Worm (Caenorhabditis elegans) whole organism, mixed stage, embryonic: ENCODE results near the gene nhr-87.

Source experiments
- M03D4.4 ChIP-seq: sonication (generic microtip); optimal IDR thresholded peaks from 2 replicates; lab custom pipeline; 2017; ENCODE audit warnings: mild to moderate bottlenecking, missing genetic modification characterization, missing compliant biosample characterization
- bed-3 ChIP-seq: fragments of 200-800 bp; sonication (Bioruptor generic); optimal IDR thresholded peaks from 3 replicates; lab custom pipeline; 2018; ENCODE audit warnings: mild to moderate bottlenecking, missing genetic modification characterization, moderate library complexity, missing compliant biosample characterization
- ceh-43 ChIP-seq: fragments of 200-800 bp; sonication (Bioruptor generic); optimal IDR thresholded peaks from 2 replicates; lab custom pipeline; 2018; ENCODE audit warnings: mild to moderate bottlenecking, missing genetic modification characterization, moderate library complexity, missing compliant biosample characterization
- ceh-83 ChIP-seq: fragments of 200-800 bp; sonication (Bioruptor generic); optimal IDR thresholded peaks from 2 replicates; lab custom pipeline; 2018; ENCODE audit warnings: mild to moderate bottlenecking, missing genetic modification characterization, missing compliant biosample characterization
- ces-1 ChIP-seq: fragments of 150-350 bp; optimal IDR thresholded peaks from 2 replicates; lab custom pipeline; 2014; ENCODE audit warnings: missing biosample characterization, missing genetic modification reagents, missing genetic modification characterization
- cnd-1 ChIP-seq: fragments of 200-800 bp; sonication (Bioruptor generic); optimal IDR thresholded peaks from 2 replicates; lab custom pipeline; 2018; ENCODE audit warnings: mild to moderate bottlenecking, missing genetic modification characterization, missing compliant biosample characterization
- elt-3 ChIP-seq: fragments of 150-350 bp; optimal IDR thresholded peaks from 2 replicates; lab custom pipeline; 2014; ENCODE audit warnings: missing biosample characterization, missing genetic modification characterization
- flh-1 ChIP-seq: fragments of 200-800 bp; sonication (Bioruptor generic); optimal IDR thresholded peaks from 2 replicates; lab custom pipeline; 2018; ENCODE audit warnings: mild to moderate bottlenecking, missing genetic modification characterization, moderate library complexity, missing compliant biosample characterization
- hlh-1 ChIP-seq: fragments of 150-350 bp; optimal IDR thresholded peaks from 2 replicates; lab custom pipeline; 2014; ENCODE audit warnings: missing biosample characterization, missing genetic modification reagents, missing genetic modification characterization
- lin-13 ChIP-seq: fragments of 150-350 bp; optimal IDR thresholded peaks from 2 replicates; lab custom pipeline; 2014; ENCODE audit warnings: missing biosample characterization, missing genetic modification characterization
- lsy-2 ChIP-seq: fragments of 150-350 bp; optimal IDR thresholded peaks from 2 replicates; lab custom pipeline; 2014; ENCODE audit warnings: missing biosample characterization, missing genetic modification characterization
- mab-5 ChIP-seq: fragments of 150-350 bp; optimal IDR thresholded peaks from 2 replicates; lab custom pipeline; 2014; ENCODE audit warnings: missing biosample characterization, missing genetic modification characterization
- nhr-2 ChIP-seq: fragments of 150-350 bp; optimal IDR thresholded peaks from 2 replicates; lab custom pipeline; 2014; ENCODE audit warnings: missing biosample characterization, missing genetic modification characterization
- nhr-28 ChIP-seq: fragments of 150-350 bp; optimal IDR thresholded peaks from 2 replicates; lab custom pipeline; 2014; ENCODE audit warnings: missing biosample characterization, missing genetic modification characterization
- pha-4 ChIP-seq: fragments of 150-350 bp; optimal IDR thresholded peaks from 2 replicates; lab custom pipeline; 2018; ENCODE audit warnings: missing biosample characterization, missing genetic modification reagents, missing genetic modification characterization
- sem-2 ChIP-seq: fragments of 200-800 bp; sonication (Bioruptor generic); optimal IDR thresholded peaks from 2 replicates; lab custom pipeline; 2018; ENCODE audit warnings: mild to moderate bottlenecking, missing genetic modification characterization, missing compliant biosample characterization
- tbx-8 ChIP-seq: fragments of 200-800 bp; sonication (Bioruptor generic); optimal IDR thresholded peaks from 2 replicates; lab custom pipeline; 2018; ENCODE audit warnings: mild to moderate bottlenecking, missing genetic modification characterization, moderate library complexity, missing compliant biosample characterization
- unc-120 ChIP-seq: sonication (generic microtip); optimal IDR thresholded peaks from 2 replicates; lab custom pipeline; 2017; ENCODE audit warnings: missing genetic modification characterization, missing compliant biosample characterization; ENCODE audit not compliant: poor library complexity, severe bottlenecking
- unc-39 ChIP-seq: fragments of 150-350 bp; optimal IDR thresholded peaks from 2 replicates; lab custom pipeline; 2014; ENCODE audit warnings: missing biosample characterization, missing genetic modification characterization
- ztf-11 ChIP-seq: fragments of 150-350 bp; optimal IDR thresholded peaks from 2 replicates; lab custom pipeline; 2014; ENCODE audit warnings: missing biosample characterization, missing genetic modification characterization

nhr-87 gene

DNA sequence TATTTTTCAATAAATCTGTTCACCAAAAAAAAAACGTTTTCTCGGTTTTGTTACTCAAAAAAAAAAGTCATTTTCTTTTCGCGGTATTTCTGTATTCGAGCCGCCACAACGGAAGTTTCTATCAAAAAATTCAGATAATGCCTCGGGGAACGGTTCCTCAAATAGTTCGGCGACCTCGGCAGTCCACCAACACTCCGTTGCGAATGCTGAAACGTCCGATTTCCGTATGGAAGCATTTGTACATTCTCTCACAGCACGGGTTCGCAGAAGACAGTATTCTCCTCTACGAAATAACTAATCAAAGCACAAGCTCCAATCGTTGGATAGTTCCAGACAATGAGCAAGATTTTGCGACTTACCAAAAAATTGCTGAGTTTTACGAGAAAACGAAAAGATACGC, 36.1 kb downstream of the nhr-87 start, which contains the start of gene Y41D4B.4:
Gene Y41D4B.4 (plus strand): TSS at position 133 of the 400 bp plus-strand sequence.
- TF ChIP-seq lin-13 (tag; lab: Kevin White, UChicago) = no peak

DNA sequence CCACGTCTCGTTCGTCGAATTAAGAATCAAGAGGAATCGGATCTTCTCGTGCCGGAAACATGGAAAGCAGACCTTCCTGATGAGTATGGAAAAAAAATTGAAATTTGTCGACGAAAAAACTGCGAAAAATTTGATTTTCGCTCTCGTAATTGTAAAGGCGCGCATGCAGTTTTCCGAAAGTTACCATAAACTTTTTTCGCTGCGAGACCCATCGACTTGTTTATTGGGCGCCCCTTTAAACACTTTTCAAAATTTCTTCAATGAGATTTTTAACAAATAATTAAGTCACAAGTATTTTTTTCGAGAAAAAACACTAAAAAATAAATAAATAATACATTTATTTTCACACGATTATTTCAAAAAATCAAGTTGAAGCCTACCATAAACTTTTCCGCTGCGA, 36.9 kb downstream of the nhr-87 start:
- TF ChIP-seq lsy-2 (tag; lab: Kevin White, UChicago) (no peak), ceh-83 (GFP tag; lab: Kevin White, UChicago) (no peak), unc-39 (no peak), sem-2 (GFP tag; lab: Kevin White, UChicago) (no peak), ztf-11 (no peak), tbx-8 (GFP tag; lab: Kevin White, UChicago) (no peak), ces-1 (GFP tag; lab: Kevin White, UChicago) (no peak), flh-1 (GFP tag; lab: Kevin White, UChicago) (no peak), nhr-28 (tag; lab: Kevin White, UChicago) (no peak), cnd-1 (no peak), bed-3 (no peak)

- TF ChIP-seq tbx-8 (GFP tag; lab: Kevin White, UChicago) (no peak), pha-4 (tag; lab: Kevin White, UChicago) (no peak), elt-3 (no peak), ces-1 (GFP tag; lab: Kevin White, UChicago) (no peak), sem-2 (GFP tag; lab: Kevin White, UChicago) (no peak), ztf-11 (no peak), ceh-43 (GFP tag; lab: Kevin White, UChicago) (no peak)
Observed at ce11 chrIV:1662872-1663271, 39.0 kb downstream of the nhr-87 start.

DNA sequence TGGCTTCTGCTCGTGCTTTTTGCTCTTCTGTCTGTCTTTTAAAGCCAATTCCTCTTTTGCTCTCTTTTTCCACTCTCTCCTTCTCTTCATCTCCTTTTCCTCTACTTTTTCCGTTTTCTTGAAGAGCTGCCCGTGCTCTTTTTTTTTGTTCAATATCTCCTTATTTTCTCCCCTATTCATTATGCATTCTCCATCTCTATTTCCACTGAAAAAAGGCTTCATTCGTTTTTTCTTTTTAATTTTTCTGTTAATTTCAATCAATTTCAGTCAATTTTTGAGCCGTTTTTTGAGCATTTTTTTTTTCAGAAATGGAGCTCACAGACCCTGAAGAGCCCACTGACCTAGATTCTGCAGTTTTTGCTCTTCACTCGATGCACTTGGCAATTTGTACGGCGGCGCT, 48.6 kb downstream of the nhr-87 start, which contains the start of gene Y41D4B.1:
Gene Y41D4B.1 (plus strand): TSS at position 301 of the 400 bp plus-strand sequence.
- TF ChIP-seq mab-5 (tag; lab: Kevin White, UChicago) (no peak), hlh-1 (tag; lab: Kevin White, UChicago) (no peak), M03D4.4 (tag; lab: Kevin White, UChicago) (no peak), nhr-2 (tag; lab: Kevin White, UChicago) (no peak), bed-3 (no peak), ceh-43 (GFP tag; lab: Kevin White, UChicago) (no peak), lin-13 (tag; lab: Kevin White, UChicago) (no peak), unc-120 (tag; lab: Kevin White, UChicago) (no peak), flh-1 (GFP tag; lab: Kevin White, UChicago) (no peak)
- TF ChIP-seq, all 35 proteins: peak for 0
